Worm (Caenorhabditis elegans): ENCODE measurements around the gene srh-85.

DNA sequence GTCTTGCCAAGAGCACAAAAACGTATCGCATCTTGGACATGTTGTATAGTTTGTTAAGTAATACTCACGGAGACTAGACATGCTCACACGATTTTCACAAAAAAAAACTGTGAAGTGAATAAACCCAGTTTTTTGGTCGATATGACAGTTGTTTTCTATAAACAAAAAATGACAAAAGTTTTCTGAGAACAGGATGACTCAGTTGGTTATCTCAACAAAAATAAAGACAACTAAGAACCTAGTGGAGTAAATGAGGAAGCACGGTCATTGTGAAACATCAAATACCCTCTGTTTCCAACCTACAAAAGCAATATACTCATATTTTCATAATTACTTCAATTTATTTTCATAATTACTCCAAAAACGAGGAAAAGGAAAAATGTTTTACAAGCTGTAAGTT is 41.7 kb downstream of the srh-85 start, which contains the start of gene srh-87:
- TF ChIP-seq nfya-1 (tag; optimal IDR thresholded peaks at IDR 0.05; ENCODE audit: borderline replicate concordance, insufficient read depth): no peak
- TF ChIP-seq lin-35 (GFP tag; optimal IDR thresholded peaks at IDR 0.05): no peak
- TF ChIP-seq pbrm-1 (GFP tag; IDR thresholded peaks at IDR 0.05): no peak
- no peak for TF ChIP-seq ceh-40 (GFP tag; IDR thresholded peaks at IDR 0.05)
- no peak for TF ChIP-seq dpl-1 (GFP tag; optimal IDR thresholded peaks at IDR 0.05)

All from whole organism, young adult.